Fruit fly (Drosophila melanogaster) Kc167 (cell line): ENCODE measurements around the gene CG18480.
"Not testable (repeated sequence)": the region's sequence is repeated elsewhere in the genome, so short reads cannot be mapped to it uniquely, and the experiment has no call there.

Experiments used
- Sin3A ChIP-seq: fragments of >200 bp; optimal IDR thresholded peaks from 2 replicates; lab custom pipeline; 2018; ENCODE audit warnings: missing external identifiers
- h ChIP-seq: fragments of >200 bp; optimal IDR thresholded peaks from 3 replicates; lab custom pipeline; 2018; ENCODE audit warnings: missing external identifiers
- insv ChIP-seq: fragments of >200 bp; optimal IDR thresholded peaks from 3 replicates; lab custom pipeline; 2018; ENCODE audit warnings: missing external identifiers
- psq ChIP-seq: fragments of >200 bp; optimal IDR thresholded peaks from 2 replicates; lab custom pipeline; 2017; ENCODE audit warnings: missing external identifiers
- ttk ChIP-seq: sonication (Bioruptor generic); optimal IDR thresholded peaks from 2 replicates; lab custom pipeline; 2017; ENCODE audit warnings: missing external identifiers

Gene CG18480

dm6 chr2L:15660741-15661140, 30.9 kb downstream of the CG18480 start, which contains the start of gene CG18477:
Gene CG18477 (plus strand): TSS chr2L:15661041.
- TF ChIP-seq insv (lab: Kevin White, UChicago); psq; h (lab: Kevin White, UChicago): not testable (repeated sequence)

- not testable (repeated sequence) for TF ChIP-seq ttk (lab: Kevin White, UChicago); insv (lab: Kevin White, UChicago); psq
Measured at dm6 chr2L:15669874-15670273, 40.1 kb downstream of the CG18480 start, which contains the start of gene CG18478. Gene CG18478 (plus strand): TSS chr2L:15670174.

- not testable (repeated sequence) for TF ChIP-seq ttk (lab: Kevin White, UChicago); Sin3A; h (lab: Kevin White, UChicago)
Measured at dm6 chr2L:15676002-15676401, 46.2 kb downstream of the CG18480 start, which contains the start of gene CG43923. Gene CG43923 (minus strand): TSS chr2L:15676102.
